Worm (Caenorhabditis elegans) whole organism, midembryonic: ENCODE results near the gene C53D6.4.

Experiments used
- T22C8.4 ChIP-seq: fragments of 200-800 bp; sonication (Bioruptor generic); IDR thresholded peaks from 2 replicates; pipeline ENCODE4 v1.3.6; 2022; ENCODE audit warnings: missing genetic modification characterization, missing compliant biosample characterization
- cog-1 ChIP-seq: sonication (generic microtip); optimal IDR thresholded peaks from 2 replicates; lab custom pipeline; 2016; ENCODE audit warnings: missing genetic modification characterization, missing compliant biosample characterization
- flt-1 ChIP-seq: fragments of 200-800 bp; sonication (Bioruptor generic); IDR thresholded peaks from 2 replicates; pipeline ENCODE4 v1.3.6; 2022; ENCODE audit warnings: missing genetic modification characterization, missing compliant biosample characterization
- klf-2 ChIP-seq: fragments of 200-800 bp; sonication (Bioruptor generic); conservative IDR thresholded peaks from 2 replicates; pipeline ENCODE4 v1.3.6; 2022; ENCODE audit warnings: missing genetic modification reagents, missing genetic modification characterization, missing compliant biosample characterization
- med-1 ChIP-seq: sonication (generic microtip); optimal IDR thresholded peaks from 2 replicates; lab custom pipeline; 2017; ENCODE audit warnings: missing genetic modification characterization, mild to moderate bottlenecking, missing compliant biosample characterization, antibody characterized with exemption, missing genetic modification reagents; ENCODE audit not compliant: insufficient read depth
- ref-1 ChIP-seq: fragments of 200-800 bp; sonication (Bioruptor generic); conservative IDR thresholded peaks from 2 replicates; pipeline ENCODE4 v1.3.6; 2022; ENCODE audit warnings: missing genetic modification reagents, missing genetic modification characterization, missing compliant biosample characterization
- tab-1 ChIP-seq: fragments of 200-800 bp; sonication (Bioruptor generic); IDR thresholded peaks from 2 replicates; pipeline ENCODE4 v1.3.6; 2022; ENCODE audit warnings: missing genetic modification characterization, missing compliant biosample characterization
- ztf-23 ChIP-seq: fragments of 200-800 bp; sonication (Bioruptor generic); IDR thresholded peaks from 2 replicates; pipeline ENCODE4 v1.3.6; 2022; ENCODE audit warnings: missing genetic modification reagents, missing genetic modification characterization, missing compliant biosample characterization
- ztf-29 ChIP-seq: fragments of 200-800 bp; sonication (Bioruptor generic); IDR thresholded peaks from 2 replicates; pipeline ENCODE4 v1.3.6; 2022; ENCODE audit warnings: missing genetic modification reagents, missing genetic modification characterization, missing compliant biosample characterization

The C53D6.4 gene

ce11 chrIV:9020840-9021239 is at the start of gene C53D6.4:
TSS of gene C53D6.4 (minus strand) at chrIV:9020940.
- no peak for TF ChIP-seq T22C8.4 (GFP tag; lab: Robert Waterston, UW)
- no peak for TF ChIP-seq tab-1 (GFP tag; lab: Robert Waterston, UW)
- no peak for TF ChIP-seq cog-1

- no peak for TF ChIP-seq med-1 (GFP tag; lab: Kevin White, UChicago)
- TF ChIP-seq flt-1: no peak
- TF ChIP-seq klf-2: no peak
- TF ChIP-seq ztf-29 (GFP tag; lab: Robert Waterston, UW): no peak
- TF ChIP-seq ref-1: no peak
- TF ChIP-seq ztf-23: no peak
- TF ChIP-seq tab-1 (GFP tag; lab: Robert Waterston, UW): no peak
- no peak for TF ChIP-seq cog-1
- TF ChIP-seq T22C8.4 (GFP tag; lab: Robert Waterston, UW): no peak
These were observed 49.4 kb upstream of the C53D6.4 start for ce11 chrIV:9070188-9070587.

DNA sequence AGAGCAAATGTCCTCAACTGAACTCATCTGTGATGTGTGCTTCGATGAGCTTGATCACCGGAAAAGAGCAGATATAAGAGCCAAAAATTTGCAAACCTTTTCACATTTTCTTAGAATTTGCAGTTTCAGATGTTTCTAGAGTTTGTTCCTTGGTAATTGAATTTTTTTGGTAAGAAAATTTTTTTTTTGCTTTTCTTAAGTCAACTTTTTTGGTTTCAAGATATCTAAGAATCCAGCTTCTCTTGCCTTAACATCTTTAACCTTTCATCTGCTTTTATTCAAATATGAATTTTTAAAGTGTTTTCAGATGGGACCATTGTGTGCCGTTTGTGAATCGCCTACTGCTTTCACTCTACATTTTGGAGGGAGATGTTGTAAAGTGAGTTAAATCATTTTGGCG is 49.0 kb upstream of the C53D6.4 start, which contains the start of gene nhr-11:
nhr-11 (plus strand) TSS at position 301 of the 400 bp plus-strand sequence.
- TF ChIP-seq klf-2 (no peak), cog-1 (no peak), flt-1 (no peak), med-1 (GFP tag; lab: Kevin White, UChicago) (no peak)

DNA sequence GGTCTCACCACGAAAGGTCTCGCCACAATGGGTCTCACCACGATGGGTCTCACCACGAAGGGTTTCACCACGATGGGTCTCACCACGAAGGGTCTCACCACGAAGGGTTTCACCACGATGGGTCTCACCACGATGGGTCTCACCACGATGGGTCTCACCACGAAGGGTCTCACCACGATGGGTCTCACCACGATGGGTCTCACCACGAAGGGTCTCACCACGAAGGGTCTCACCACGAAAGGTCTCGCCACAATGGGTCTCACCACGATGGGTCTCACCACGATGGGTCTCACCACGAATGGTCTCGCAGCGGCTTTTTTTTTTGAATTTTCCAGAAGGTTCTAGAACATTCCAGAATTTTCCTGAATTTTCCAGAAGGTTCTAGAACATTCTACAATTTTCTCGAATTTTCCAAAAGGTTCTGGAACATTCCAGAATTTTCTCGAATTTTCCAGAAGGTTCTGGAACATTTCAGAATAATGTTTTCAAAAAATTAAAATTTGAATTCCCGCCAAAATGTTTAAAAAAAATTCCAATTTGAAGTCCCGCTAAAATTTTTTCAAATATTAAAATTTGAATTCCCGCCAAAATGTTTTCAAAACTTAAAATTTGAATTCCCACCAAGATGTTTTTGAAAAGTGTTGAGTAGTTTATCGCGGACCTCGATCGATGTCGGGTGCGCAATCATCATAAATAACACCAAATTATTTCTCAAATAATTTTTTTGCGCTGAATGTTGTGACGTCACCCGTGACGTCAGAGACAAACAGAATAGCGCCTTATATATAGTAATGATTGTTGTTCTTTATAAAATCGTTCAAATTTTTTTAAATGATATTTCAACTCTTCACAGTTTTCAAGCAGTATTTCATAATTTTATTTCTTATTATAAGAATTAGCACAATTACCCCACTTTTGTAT is 46.8 kb upstream of the C53D6.4 start:
- TF ChIP-seq flt-1: peak; percentile 34; the same call in 1 of the 2 replicates

ce11 chrIV:9063518-9063917 is 42.8 kb upstream of the C53D6.4 start:
- TF ChIP-seq ztf-23 (no peak), flt-1 (no peak), T22C8.4 (GFP tag; lab: Robert Waterston, UW) (no peak), med-1 (GFP tag; lab: Kevin White, UChicago) (no peak), cog-1 (no peak), klf-2 (no peak), tab-1 (GFP tag; lab: Robert Waterston, UW) (no peak), ref-1 (no peak), ztf-29 (GFP tag; lab: Robert Waterston, UW) (no peak)

ce11 chrIV:9053403-9053802 is 32.7 kb upstream of the C53D6.4 start:
- TF ChIP-seq klf-2: no peak
- TF ChIP-seq ztf-23: no peak

- no peak for TF ChIP-seq cog-1
These were observed 30.9 kb upstream of the C53D6.4 start for ce11 chrIV:9051510-9052175.

- TF ChIP-seq cog-1 (no peak), med-1 (GFP tag; lab: Kevin White, UChicago) (no peak), T22C8.4 (GFP tag; lab: Robert Waterston, UW) (no peak), flt-1 (no peak), klf-2 (no peak), tab-1 (GFP tag; lab: Robert Waterston, UW) (no peak), ztf-23 (no peak), ref-1 (no peak), ztf-29 (GFP tag; lab: Robert Waterston, UW) (no peak)
These were observed 30.3 kb upstream of the C53D6.4 start for ce11 chrIV:9051036-9051435.

- no peak for TF ChIP-seq klf-2
These were observed 24.5 kb upstream of the C53D6.4 start, which contains the start of gene Y73F4A.1 for ce11 chrIV:9045252-9045651. TSS of gene Y73F4A.1 (minus strand) at chrIV:9045352.

DNA sequence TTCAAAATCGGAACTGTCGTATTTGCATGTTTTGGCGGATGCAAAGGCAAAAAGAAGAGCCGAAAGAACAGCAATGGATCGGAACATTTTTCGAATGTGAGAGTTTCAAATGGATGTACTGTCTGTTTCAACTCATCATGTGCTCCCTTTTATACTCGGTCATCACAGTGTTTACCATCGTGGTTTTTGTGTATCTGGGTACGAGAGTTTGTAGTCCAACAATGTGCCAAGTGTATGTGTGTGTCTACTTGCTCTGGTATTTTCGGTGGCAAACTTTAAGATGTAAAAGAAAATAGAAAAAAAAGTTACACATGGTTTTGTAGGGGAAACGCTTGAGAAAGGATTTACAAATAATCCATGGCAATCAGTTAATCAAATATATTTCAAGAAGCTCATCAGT is 22.5 kb upstream of the C53D6.4 start, which contains the start of gene Y73F4A.2:
Y73F4A.2 (minus strand) TSS at position 124 of the 400 bp plus-strand sequence.
- TF ChIP-seq klf-2 (no peak), med-1 (GFP tag; lab: Kevin White, UChicago) (no peak), ztf-23 (no peak), T22C8.4 (GFP tag; lab: Robert Waterston, UW) (no peak), ztf-29 (GFP tag; lab: Robert Waterston, UW) (no peak), cog-1 (no peak), tab-1 (GFP tag; lab: Robert Waterston, UW) (no peak), flt-1 (no peak), ref-1 (no peak)

ce11 chrIV:9040393-9040792 is 19.7 kb upstream of the C53D6.4 start, which contains the start of gene Y73F4A.3:
TSS of gene Y73F4A.3 (minus strand) at chrIV:9040493.
- TF ChIP-seq ref-1 (no peak), cog-1 (no peak), ztf-29 (GFP tag; lab: Robert Waterston, UW) (no peak), med-1 (GFP tag; lab: Kevin White, UChicago) (no peak), tab-1 (GFP tag; lab: Robert Waterston, UW) (no peak), flt-1 (no peak), ztf-23 (no peak), klf-2 (no peak), T22C8.4 (GFP tag; lab: Robert Waterston, UW) (no peak)
